Fruit fly (Drosophila melanogaster): ENCODE data around the gene CG31988.

DNA sequence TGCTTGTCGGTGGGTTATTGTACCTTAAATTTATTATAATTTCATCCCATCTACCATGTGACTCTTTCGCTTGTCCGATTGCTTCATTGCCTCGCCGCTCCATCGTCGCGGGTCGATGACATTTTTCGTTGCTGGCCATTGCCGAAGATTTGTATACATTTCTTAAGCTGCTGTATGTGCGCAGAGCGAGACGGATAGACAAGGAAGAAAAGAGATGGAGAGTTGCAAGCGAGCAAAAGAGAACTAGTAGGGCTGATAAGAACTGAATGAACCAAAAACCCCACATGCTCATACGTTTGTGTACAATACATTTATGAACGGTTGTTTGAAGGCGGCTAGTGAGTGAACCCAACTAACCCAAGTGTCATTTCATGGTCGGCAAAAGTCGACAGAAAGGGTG, 49.1 kb upstream of the CG31988 start:
- TF ChIP-seq Lpt (GFP tag; optimal IDR thresholded peaks at IDR 0.05) (no peak), CG6276 (GFP tag; optimal IDR thresholded peaks at IDR 0.05) (no peak), CG6163 (GFP tag; IDR thresholded peaks at IDR 0.05) (no peak), CG6854 (GFP tag; optimal IDR thresholded peaks at IDR 0.05) (no peak), OdsH (GFP tag; optimal IDR thresholded peaks at IDR 0.05) (no peak), CG3919 (GFP tag; optimal IDR thresholded peaks at IDR 0.05) (no peak), Sox102F (GFP tag; optimal IDR thresholded peaks at IDR 0.05) (no peak), CG10631 (GFP tag; optimal IDR thresholded peaks at IDR 0.05) (no peak), esn (GFP tag; optimal IDR thresholded peaks at IDR 0.05) (no peak), Blimp-1 (GFP tag; optimal IDR thresholded peaks at IDR 0.05) (no peak), dsx (GFP tag; optimal IDR thresholded peaks at IDR 0.05; ENCODE audit: poor library complexity, severe bottlenecking) (no peak), CG15336 (GFP tag; IDR thresholded peaks at IDR 0.05) (no peak), cyc (GFP tag; optimal IDR thresholded peaks at IDR 0.05) (no peak)
